Fruit fly (Drosophila melanogaster) whole organism, embryonic: Measurements from ENCODE around the gene CG7025.

Experiments
- Adf1 ChIP-seq: fragments of 200-800 bp; sonication (Bioruptor generic); IDR thresholded peaks from 2 replicates; pipeline ENCODE4 v1.3.6; 2022; ENCODE audit warnings: missing biosample characterization, missing genetic modification characterization
- Awh ChIP-seq: fragments of 200-800 bp; sonication (Bioruptor generic); IDR thresholded peaks from 2 replicates; pipeline ENCODE4, ENCODE4 v1.3.6; 2022; ENCODE audit warnings: missing biosample characterization, missing genetic modification characterization
- B-H1 ChIP-seq: fragments of 200-800 bp; sonication (Bioruptor generic); IDR thresholded peaks from 3 replicates; pipeline ENCODE4 v1.3.6; 2022; ENCODE audit warnings: missing biosample characterization, missing genetic modification characterization
- CG11247 ChIP-seq: fragments of 200-800 bp; sonication (Bioruptor generic); IDR thresholded peaks from 2 replicates; pipeline ENCODE4 v1.3.6; 2022; ENCODE audit warnings: missing biosample characterization, missing genetic modification characterization
- CG13123 ChIP-seq: fragments of 200-800 bp; sonication (Bioruptor generic); optimal IDR thresholded peaks from 2 replicates; lab custom pipeline; 2016; ENCODE audit warnings: missing biosample characterization, missing genetic modification characterization
- CG16863 ChIP-seq: fragments of 200-800 bp; sonication (Bioruptor generic); optimal IDR thresholded peaks from 3 replicates; lab custom pipeline; 2016; ENCODE audit warnings: missing biosample characterization, missing genetic modification characterization
- CG17912 ChIP-seq: fragments of 200-800 bp; sonication (Bioruptor generic); optimal IDR thresholded peaks from 2 replicates; lab custom pipeline; 2018; ENCODE audit warnings: missing biosample characterization, mild to moderate bottlenecking, missing genetic modification characterization
- CG18619 ChIP-seq: fragments of 200-800 bp; sonication (Bioruptor generic); optimal IDR thresholded peaks from 3 replicates; lab custom pipeline; 2017; ENCODE audit warnings: missing biosample characterization, mild to moderate bottlenecking, missing genetic modification characterization
- CG30020 ChIP-seq: fragments of 200-800 bp; optimal IDR thresholded peaks from 2 replicates; lab custom pipeline; 2019; ENCODE audit warnings: missing biosample characterization, mild to moderate bottlenecking, missing genetic modification characterization, moderate library complexity
- CG4424 ChIP-seq: fragments of 200-800 bp; sonication (Bioruptor generic); optimal IDR thresholded peaks from 3 replicates; lab custom pipeline; 2016; ENCODE audit warnings: missing biosample characterization, missing genetic modification characterization
- CG4730 ChIP-seq: fragments of 200-800 bp; sonication (Bioruptor generic); IDR thresholded peaks from 2 replicates; pipeline ENCODE4 v1.3.6; 2022; ENCODE audit warnings: missing biosample characterization, missing genetic modification characterization
- CG6813 ChIP-seq: fragments of 200-800 bp; sonication (Bioruptor generic); optimal IDR thresholded peaks from 2 replicates; lab custom pipeline; 2017; ENCODE audit warnings: missing biosample characterization, missing genetic modification characterization, mild to moderate bottlenecking, moderate library complexity, missing genetic modification reagents
- CG7372 ChIP-seq: fragments of 200-800 bp; sonication (Bioruptor generic); IDR thresholded peaks from 2 replicates; pipeline ENCODE4 v1.3.6; 2022; ENCODE audit warnings: missing biosample characterization, missing genetic modification characterization
- CG8388 ChIP-seq: fragments of 200-800 bp; sonication (Bioruptor generic); optimal IDR thresholded peaks from 2 replicates; lab custom pipeline; 2019; ENCODE audit warnings: missing biosample characterization, mild to moderate bottlenecking, missing genetic modification characterization, moderate library complexity
- CG9609 ChIP-seq: fragments of 200-800 bp; sonication (Bioruptor generic); optimal IDR thresholded peaks from 3 replicates; lab custom pipeline; 2016; ENCODE audit warnings: missing biosample characterization, missing genetic modification characterization
- CG9932 ChIP-seq: fragments of 200-800 bp; sonication (Bioruptor generic); IDR thresholded peaks from 2 replicates; pipeline ENCODE4 v1.3.6; 2022; ENCODE audit warnings: missing biosample characterization, missing genetic modification characterization
- Dref ChIP-seq: fragments of 200-800 bp; sonication (Bioruptor generic); IDR thresholded peaks from 2 replicates; pipeline ENCODE4 v1.3.6; 2022; ENCODE audit warnings: missing biosample characterization, missing genetic modification characterization
- E2f1 ChIP-seq: fragments of 200-800 bp; sonication (Bioruptor generic); IDR thresholded peaks from 2 replicates; pipeline ENCODE4 v1.3.6; 2022; ENCODE audit warnings: missing biosample characterization, missing genetic modification characterization
- Eip74EF ChIP-seq, 2 experiments: fragments of 200-800 bp in 1 of 2; fragments of >200 bp in 1 of 2; sonication (Bioruptor generic) in 1 of 2; optimal IDR thresholded peaks; 2 replicates each; lab custom pipeline; 2017 to 2019; ENCODE audit warnings: missing biosample characterization in 2 of 2, missing genetic modification characterization in 2 of 2, mild to moderate bottlenecking in 1 of 2, moderate library complexity in 1 of 2
- Ets97D ChIP-seq: fragments of 200-800 bp; sonication (Bioruptor generic); optimal IDR thresholded peaks from 3 replicates; lab custom pipeline; 2016; ENCODE audit warnings: missing biosample characterization, missing genetic modification characterization
- Gug ChIP-seq: fragments of 200-800 bp; sonication (Bioruptor generic); IDR thresholded peaks from 4 replicates; pipeline ENCODE4 v1.3.6; 2022; ENCODE audit warnings: missing biosample characterization, missing genetic modification characterization
- HLH54F ChIP-seq: fragments of 200-800 bp; sonication (Bioruptor generic); optimal IDR thresholded peaks from 3 replicates; lab custom pipeline; 2016; ENCODE audit warnings: missing biosample characterization, missing genetic modification characterization
- Hand ChIP-seq: fragments of 200-800 bp; sonication (Bioruptor generic); optimal IDR thresholded peaks from 2 replicates; lab custom pipeline; 2017; ENCODE audit warnings: mild to moderate bottlenecking, missing biosample characterization, missing genetic modification reagents, missing genetic modification characterization
- HmgZ ChIP-seq: fragments of 200-800 bp; sonication (Bioruptor generic); optimal IDR thresholded peaks from 2 replicates; lab custom pipeline; 2018; ENCODE audit warnings: missing biosample characterization, mild to moderate bottlenecking, missing genetic modification characterization
- Lim3 ChIP-seq: fragments of 200-800 bp; sonication (Bioruptor generic); IDR thresholded peaks from 2 replicates; pipeline ENCODE4 v1.3.6; 2022; ENCODE audit warnings: missing biosample characterization, missing genetic modification characterization
- Scr ChIP-seq: fragments of 200-800 bp; sonication (Bioruptor generic); IDR thresholded peaks from 2 replicates; pipeline ENCODE4 v1.3.6; 2022; ENCODE audit warnings: missing biosample characterization, missing genetic modification characterization; ENCODE audit not compliant: partially characterized antibody
- Side ChIP-seq: fragments of 200-800 bp; sonication (Bioruptor generic); optimal IDR thresholded peaks from 2 replicates; lab custom pipeline; 2016; ENCODE audit warnings: missing biosample characterization, missing genetic modification characterization
- Six4 ChIP-seq: fragments of 200-800 bp; sonication (Bioruptor generic); optimal IDR thresholded peaks from 2 replicates; lab custom pipeline; 2016; ENCODE audit warnings: missing biosample characterization, missing genetic modification characterization
- Trl ChIP-seq, 3 experiments: fragments of >200 bp in 2 of 3; fragments of 200-800 bp in 1 of 3; sonication (Bioruptor generic) in 1 of 3; optimal IDR thresholded peaks; 2 replicates in 1 of 3; 3 replicates in 2 of 3; lab custom pipeline; 2016 to 2017; ENCODE audit warnings: missing biosample characterization in 1 of 3, missing genetic modification characterization in 1 of 3
- ab ChIP-seq: fragments of 200-800 bp; sonication (Bioruptor generic); optimal IDR thresholded peaks from 2 replicates; lab custom pipeline; 2016; ENCODE audit warnings: missing biosample characterization, missing genetic modification characterization
- ac ChIP-seq: fragments of 200-800 bp; sonication (Bioruptor generic); optimal IDR thresholded peaks from 3 replicates; lab custom pipeline; 2017; ENCODE audit warnings: missing biosample characterization, mild to moderate bottlenecking, missing genetic modification characterization
- ash1 ChIP-seq: fragments of 200-800 bp; sonication (Bioruptor generic); optimal IDR thresholded peaks from 2 replicates; lab custom pipeline; 2018; ENCODE audit warnings: missing biosample characterization, mild to moderate bottlenecking, missing genetic modification characterization
- btn ChIP-seq: fragments of 200-800 bp; sonication (Bioruptor generic); optimal IDR thresholded peaks from 2 replicates; lab custom pipeline; 2016; ENCODE audit warnings: missing biosample characterization, missing genetic modification characterization
- cas ChIP-seq: fragments of 200-800 bp; sonication (Bioruptor generic); IDR thresholded peaks from 2 replicates; pipeline ENCODE4 v1.3.6; 2022; ENCODE audit warnings: missing biosample characterization, missing genetic modification characterization
- chn ChIP-seq: fragments of 200-800 bp; sonication (Bioruptor generic); optimal IDR thresholded peaks from 2 replicates; lab custom pipeline; 2016; ENCODE audit warnings: missing biosample characterization, missing genetic modification characterization
- croc ChIP-seq: fragments of 200-800 bp; sonication (Bioruptor generic); conservative IDR thresholded peaks from 3 replicates; pipeline ENCODE4 v1.3.6; 2022; ENCODE audit warnings: missing biosample characterization, missing genetic modification characterization
- dati ChIP-seq: fragments of 200-800 bp; sonication (Bioruptor generic); IDR thresholded peaks from 2 replicates; pipeline ENCODE4 v1.3.6; 2022; ENCODE audit warnings: missing biosample characterization, missing genetic modification characterization
- dmrt11E ChIP-seq: fragments of 200-800 bp; sonication (Bioruptor generic); optimal IDR thresholded peaks from 3 replicates; lab custom pipeline; 2018; ENCODE audit warnings: missing biosample characterization, mild to moderate bottlenecking, missing genetic modification characterization, moderate library complexity
- esg ChIP-seq: fragments of 200-800 bp; sonication (Bioruptor generic); conservative IDR thresholded peaks from 2 replicates; pipeline ENCODE4 v1.3.6; 2022; ENCODE audit warnings: missing biosample characterization, missing genetic modification characterization
- fd102C ChIP-seq: fragments of 200-800 bp; sonication (Bioruptor generic); optimal IDR thresholded peaks from 2 replicates; lab custom pipeline; 2018; ENCODE audit warnings: missing biosample characterization, mild to moderate bottlenecking, missing genetic modification characterization, moderate library complexity
- ftz-f1 ChIP-seq: fragments of 200-800 bp; sonication (Bioruptor generic); optimal IDR thresholded peaks from 2 replicates; lab custom pipeline; 2016; ENCODE audit warnings: missing biosample characterization, missing genetic modification characterization
- gcm2 ChIP-seq: fragments of 200-800 bp; sonication (Bioruptor generic); optimal IDR thresholded peaks from 2 replicates; lab custom pipeline; 2016; ENCODE audit warnings: missing biosample characterization, missing genetic modification characterization
- hb ChIP-seq: fragments of 200-800 bp; sonication (Bioruptor generic); IDR thresholded peaks from 3 replicates; pipeline ENCODE4 v1.3.6; 2022; ENCODE audit warnings: missing biosample characterization, missing genetic modification characterization; ENCODE audit not compliant: partially characterized antibody
- lbe ChIP-seq: fragments of 200-800 bp; sonication (Bioruptor generic); optimal IDR thresholded peaks from 2 replicates; lab custom pipeline; 2016; ENCODE audit warnings: missing biosample characterization, mild to moderate bottlenecking, missing genetic modification characterization
- org-1 ChIP-seq: fragments of 200-800 bp; sonication (Bioruptor generic); optimal IDR thresholded peaks from 2 replicates; lab custom pipeline; 2017; ENCODE audit warnings: missing biosample characterization, missing genetic modification characterization
- slbo ChIP-seq: fragments of 200-800 bp; sonication (Bioruptor generic); IDR thresholded peaks from 2 replicates; pipeline ENCODE4 v1.3.6; 2022; ENCODE audit warnings: missing biosample characterization, missing genetic modification characterization
- slp2 ChIP-seq: fragments of 200-800 bp; sonication (Bioruptor generic); optimal IDR thresholded peaks from 2 replicates; lab custom pipeline; 2016; ENCODE audit warnings: missing biosample characterization, missing genetic modification characterization
- tin ChIP-seq: fragments of 200-800 bp; sonication (Bioruptor generic); optimal IDR thresholded peaks from 3 replicates; lab custom pipeline; 2016; ENCODE audit warnings: missing biosample characterization, missing genetic modification characterization
- tll ChIP-seq, 2 experiments: fragments of 200-800 bp in 1 of 2; fragments of >200 bp in 1 of 2; sonication (Bioruptor generic) in 1 of 2; optimal IDR thresholded peaks; 2 replicates each; lab custom pipeline; 2017 to 2019; ENCODE audit warnings: missing biosample characterization in 2 of 2, missing genetic modification characterization in 2 of 2, mild to moderate bottlenecking in 1 of 2, moderate library complexity in 1 of 2
- zfh2 ChIP-seq: fragments of 200-800 bp; sonication (Bioruptor generic); optimal IDR thresholded peaks from 2 replicates; lab custom pipeline; 2016; ENCODE audit warnings: missing biosample characterization, missing genetic modification characterization

CG7025 gene

dm6 chr2L:7641606-7642190 lies 50.8 kb downstream of the CG7025 start (continued):
- TF ChIP-seq tll (GFP tag; optimal IDR thresholded peaks at IDR 0.05; lab: Kevin White, UChicago), result no peak
- TF ChIP-seq B-H1 (GFP tag; lab: Robert Waterston, UW), result peak; percentile 59; the same call in 2 of the 3 replicates
- TF ChIP-seq Hand (GFP tag; lab: Kevin White, UChicago), result no peak
- peak; percentile 55 for TF ChIP-seq HLH54F
- TF ChIP-seq CG17912, result peak; percentile 45
- TF ChIP-seq ftz-f1, result peak; percentile 54
- peak; percentile 87 for TF ChIP-seq fd102C (GFP tag; lab: Kevin White, UChicago)
- no peak for TF ChIP-seq Trl (optimal IDR thresholded peaks at IDR 0.05; lab: Kevin White, UChicago)
- TF ChIP-seq Trl (GFP tag; optimal IDR thresholded peaks at IDR 0.05; lab: Kevin White, UChicago), result peak; percentile 97
- 0 out of 2 replicates have a peak, but pooled peaks have one; percentile 19 for TF ChIP-seq cas (GFP tag; lab: Robert Waterston, UW)
- peak; percentile 70; the same call in 1 of the 2 replicates for TF ChIP-seq CG7372 (GFP tag; lab: Robert Waterston, UW)
- TF ChIP-seq Adf1, result peak; percentile 19
- TF ChIP-seq esg, result peak; percentile 69
- peak; percentile 88 for TF ChIP-seq Gug
- TF ChIP-seq CG18619 (GFP tag; lab: Kevin White, UChicago), result peak; percentile 69
- TF ChIP-seq hb (GFP tag; lab: Robert Waterston, UW), result no peak
- TF ChIP-seq btn (GFP tag; lab: Kevin White, UChicago), result no peak
- TF ChIP-seq slp2 (GFP tag; lab: Kevin White, UChicago), result peak; percentile 93
- peak; percentile 94 for TF ChIP-seq slbo (GFP tag; lab: Robert Waterston, UW)
- TF ChIP-seq CG9932 (GFP tag; lab: Robert Waterston, UW), result peak; percentile 89
- TF ChIP-seq Scr (GFP tag; lab: Robert Waterston, UW), result no peak
- TF ChIP-seq ac, result no peak
- peak; percentile 34 for TF ChIP-seq tin (GFP tag; lab: Kevin White, UChicago)
- peak; percentile 23 for TF ChIP-seq org-1 (GFP tag; lab: Kevin White, UChicago)
- TF ChIP-seq Ets97D (GFP tag; lab: Kevin White, UChicago), result peak; percentile 97
- TF ChIP-seq Side (GFP tag; lab: Kevin White, UChicago), result peak; percentile 88
- no peak for TF ChIP-seq ash1
- TF ChIP-seq Eip74EF (GFP tag; optimal IDR thresholded peaks at IDR 0.05; lab: Kevin White, UChicago), result no peak
- TF ChIP-seq gcm2 (GFP tag; lab: Kevin White, UChicago), result peak; percentile 78
- peak; percentile 59 for TF ChIP-seq E2f1
- peak; percentile 91 for TF ChIP-seq HmgZ (tag; lab: Kevin White, UChicago)
- TF ChIP-seq Lim3 (GFP tag; lab: Robert Waterston, UW), result peak; percentile 59; the same call in 1 of the 2 replicates
- TF ChIP-seq CG13123 (GFP tag; lab: Kevin White, UChicago), result peak; percentile 22
- peak; percentile 88 for TF ChIP-seq CG11247 (GFP tag; lab: Robert Waterston, UW)
- TF ChIP-seq Dref, result peak; percentile 41
- TF ChIP-seq CG9609, result peak; percentile 96
- no peak for TF ChIP-seq CG30020 (tag; lab: Kevin White, UChicago)
- TF ChIP-seq CG6813, result no peak
- TF ChIP-seq CG4730 (GFP tag; lab: Robert Waterston, UW), result peak; percentile 75
- TF ChIP-seq ab (GFP tag; lab: Kevin White, UChicago), result peak; percentile 88
- peak; percentile 61 for TF ChIP-seq CG8388
- TF ChIP-seq CG4424, result no peak
- TF ChIP-seq chn (GFP tag; lab: Kevin White, UChicago), result peak; percentile 89
- peak; percentile 61 for TF ChIP-seq croc (GFP tag; lab: Robert Waterston, UW)
- peak; percentile 88 for TF ChIP-seq zfh2 (GFP tag; lab: Kevin White, UChicago)
- peak; percentile 50 for TF ChIP-seq dmrt11E (tag; lab: Kevin White, UChicago)
- peak; percentile 74 for TF ChIP-seq dati
- TF ChIP-seq lbe, result no peak
- peak; percentile 44 for TF ChIP-seq CG16863 (GFP tag; lab: Kevin White, UChicago)
- peak; percentile 70 for TF ChIP-seq Awh (GFP tag; lab: Robert Waterston, UW)
- TF ChIP-seq Six4 (GFP tag; lab: Kevin White, UChicago), result no peak
